Worm (Caenorhabditis elegans) whole organism, early embryonic: ENCODE results near the gene F14D2.8.

Experiments
- F13C5.2 ChIP-seq: sonication (generic microtip); optimal IDR thresholded peaks from 2 replicates; lab custom pipeline; 2017; ENCODE audit warnings: mild to moderate bottlenecking, missing genetic modification characterization, inconsistent platforms, missing compliant biosample characterization
- aly-1 ChIP-seq: sonication (generic microtip); optimal IDR thresholded peaks from 2 replicates; lab custom pipeline; 2016; ENCODE audit warnings: missing genetic modification characterization, missing compliant biosample characterization
- ama-1 ChIP-seq: fragments of 150-350 bp; optimal IDR thresholded peaks from 2 replicates; lab custom pipeline; 2014
- ceh-13 ChIP-seq: fragments of 200-800 bp; sonication (Bioruptor generic); optimal IDR thresholded peaks from 2 replicates; lab custom pipeline; 2018; ENCODE audit warnings: mild to moderate bottlenecking, missing genetic modification characterization, missing compliant biosample characterization
- ceh-36 ChIP-seq: sonication (generic microtip); optimal IDR thresholded peaks from 2 replicates; lab custom pipeline; 2016; ENCODE audit warnings: missing genetic modification characterization, inconsistent platforms, missing compliant biosample characterization
- ets-7 ChIP-seq: sonication (generic microtip); optimal IDR thresholded peaks from 2 replicates; lab custom pipeline; 2016; ENCODE audit warnings: missing genotype, missing genetic modification characterization, missing compliant biosample characterization
- flt-1 ChIP-seq: fragments of 200-800 bp; sonication (Bioruptor generic); IDR thresholded peaks from 2 replicates; pipeline ENCODE4 v1.3.6; 2022; ENCODE audit warnings: missing genetic modification characterization, missing compliant biosample characterization
- hmbx-1 ChIP-seq: sonication (generic microtip); optimal IDR thresholded peaks from 2 replicates; lab custom pipeline; 2016; ENCODE audit warnings: mild to moderate bottlenecking, missing genetic modification characterization, missing compliant biosample characterization
- hmg-4 ChIP-seq: fragments of 200-800 bp; sonication (Bioruptor generic); optimal IDR thresholded peaks from 2 replicates; lab custom pipeline; 2018; ENCODE audit warnings: mild to moderate bottlenecking, missing genetic modification characterization, missing compliant biosample characterization
- pes-1 ChIP-seq: fragments of 200-800 bp; sonication (Bioruptor generic); IDR thresholded peaks from 2 replicates; pipeline ENCODE4 v1.3.6; 2022; ENCODE audit warnings: missing genetic modification reagents, missing genetic modification characterization, missing compliant biosample characterization
- scrt-1 ChIP-seq: fragments of 200-800 bp; sonication (Bioruptor generic); IDR thresholded peaks from 2 replicates; pipeline ENCODE4 v1.3.6; 2022; ENCODE audit warnings: missing genetic modification characterization, missing compliant biosample characterization
- tbx-11 ChIP-seq: fragments of 200-800 bp; sonication (Bioruptor generic); IDR thresholded peaks from 2 replicates; pipeline ENCODE4 v1.3.6; 2022; ENCODE audit warnings: missing genetic modification characterization, missing compliant biosample characterization
- tbx-37 ChIP-seq: fragments of 200-800 bp; sonication (Bioruptor generic); conservative IDR thresholded peaks from 2 replicates; pipeline ENCODE4 v1.3.6; 2022; ENCODE audit warnings: missing genetic modification reagents, missing genetic modification characterization, missing compliant biosample characterization

- TF ChIP-seq ceh-13 (no peak), aly-1 (tag; lab: Kevin White, UChicago) (no peak), ceh-36 (tag; lab: Kevin White, UChicago) (no peak), ets-7 (tag; lab: Kevin White, UChicago) (no peak), tbx-11 (GFP tag; lab: Robert Waterston, UW) (no peak), ama-1 (lab: Kevin White, UChicago) (no peak), hmg-4 (GFP tag; lab: Kevin White, UChicago) (no peak), pes-1 (GFP tag; lab: Robert Waterston, UW) (no peak), F13C5.2 (tag; lab: Kevin White, UChicago) (no peak), hmbx-1 (tag; lab: Kevin White, UChicago) (no peak), flt-1 (no peak), scrt-1 (no peak), tbx-37 (GFP tag; lab: Robert Waterston, UW) (no peak)
Observed at ce11 chrII:3376789-3377188, 27.1 kb upstream of the F14D2.8 start, which contains the start of gene bath-9.
